Worm (Caenorhabditis elegans) whole organism, late embryonic: ENCODE data around the gene ZK829.9.

Experiments used
- C08G9.2 ChIP-seq: sonication (generic microtip); optimal IDR thresholded peaks from 2 replicates; lab custom pipeline; 2016; ENCODE audit warnings: mild to moderate bottlenecking, missing genetic modification characterization, moderate library complexity, missing compliant biosample characterization
- F13H6.1 ChIP-seq: sonication (generic microtip); optimal IDR thresholded peaks from 2 replicates; lab custom pipeline; 2016; ENCODE audit warnings: missing genetic modification characterization, missing compliant biosample characterization
- K09A11.1 ChIP-seq: sonication (generic microtip); optimal IDR thresholded peaks from 2 replicates; lab custom pipeline; 2017; ENCODE audit warnings: antibody characterized with exemption, mild to moderate bottlenecking, missing genetic modification characterization, missing compliant biosample characterization; ENCODE audit not compliant: insufficient read depth
- T23F11.4 ChIP-seq: fragments of 200-800 bp; sonication (Bioruptor generic); optimal IDR thresholded peaks from 2 replicates; lab custom pipeline; 2018; ENCODE audit warnings: mild to moderate bottlenecking, missing genetic modification characterization, missing compliant biosample characterization
- ahr-1 ChIP-seq: sonication (generic microtip); optimal IDR thresholded peaks from 2 replicates; lab custom pipeline; 2016; ENCODE audit warnings: missing genetic modification characterization, missing compliant biosample characterization
- ama-1 ChIP-seq: fragments of 150-350 bp; optimal IDR thresholded peaks from 2 replicates; lab custom pipeline; 2014
- ceh-14 ChIP-seq: sonication (generic microtip); optimal IDR thresholded peaks from 2 replicates; lab custom pipeline; 2016; ENCODE audit warnings: missing genotype, missing genetic modification characterization, missing compliant biosample characterization
- ceh-2 ChIP-seq: sonication (generic microtip); optimal IDR thresholded peaks from 2 replicates; lab custom pipeline; 2016; ENCODE audit warnings: missing genotype, missing genetic modification characterization, missing compliant biosample characterization
- ceh-22 ChIP-seq: sonication (generic microtip); optimal IDR thresholded peaks from 2 replicates; lab custom pipeline; 2017; ENCODE audit warnings: missing biosample characterization, missing genetic modification characterization
- ceh-24 ChIP-seq: sonication (generic microtip); optimal IDR thresholded peaks from 2 replicates; lab custom pipeline; 2016; ENCODE audit warnings: mild to moderate bottlenecking, missing genetic modification characterization, missing compliant biosample characterization
- ceh-30 ChIP-seq: fragments of 150-350 bp; optimal IDR thresholded peaks from 2 replicates; lab custom pipeline; 2014; ENCODE audit warnings: missing biosample characterization, missing genetic modification characterization
- ceh-34 ChIP-seq: sonication (generic microtip); optimal IDR thresholded peaks from 2 replicates; lab custom pipeline; 2016; ENCODE audit warnings: mild to moderate bottlenecking, missing genetic modification characterization, missing compliant biosample characterization
- ceh-6 ChIP-seq: fragments of 200-800 bp; sonication (Bioruptor generic); optimal IDR thresholded peaks from 2 replicates; lab custom pipeline; 2018; ENCODE audit warnings: mild to moderate bottlenecking, missing genetic modification characterization, missing compliant biosample characterization
- che-1 ChIP-seq: sonication (generic microtip); optimal IDR thresholded peaks from 2 replicates; lab custom pipeline; 2016; ENCODE audit warnings: mild to moderate bottlenecking, missing genetic modification characterization, missing compliant biosample characterization
- fax-1 ChIP-seq: sonication (generic microtip); optimal IDR thresholded peaks from 2 replicates; lab custom pipeline; 2016; ENCODE audit warnings: missing genotype, missing genetic modification characterization, missing compliant biosample characterization
- fkh-6 ChIP-seq: sonication (generic microtip); optimal IDR thresholded peaks from 2 replicates; lab custom pipeline; 2016; ENCODE audit warnings: missing genetic modification characterization, missing compliant biosample characterization
- gmeb-2 ChIP-seq: sonication (generic microtip); optimal IDR thresholded peaks from 2 replicates; lab custom pipeline; 2016; ENCODE audit warnings: missing genetic modification characterization, inconsistent platforms, missing compliant biosample characterization
- hlh-30 ChIP-seq: sonication (generic microtip); optimal IDR thresholded peaks from 2 replicates; lab custom pipeline; 2017; ENCODE audit warnings: antibody characterized with exemption, missing genetic modification characterization, missing compliant biosample characterization; ENCODE audit not compliant: insufficient read depth
- hlh-6 ChIP-seq: sonication (generic microtip); optimal IDR thresholded peaks from 2 replicates; lab custom pipeline; 2016; ENCODE audit warnings: missing genotype, missing genetic modification characterization, missing compliant biosample characterization
- lim-6 ChIP-seq: sonication (generic microtip); optimal IDR thresholded peaks from 2 replicates; lab custom pipeline; 2016; ENCODE audit warnings: missing genetic modification characterization, missing compliant biosample characterization
- madf-2 ChIP-seq: sonication (generic microtip); optimal IDR thresholded peaks from 2 replicates; lab custom pipeline; 2017; ENCODE audit warnings: missing genetic modification characterization, missing compliant biosample characterization
- mec-3 ChIP-seq: sonication (generic microtip); optimal IDR thresholded peaks from 2 replicates; lab custom pipeline; 2016; ENCODE audit warnings: borderline replicate concordance, missing genetic modification characterization, missing compliant biosample characterization
- nhr-11 ChIP-seq: fragments of 150-350 bp; optimal IDR thresholded peaks from 2 replicates; lab custom pipeline; 2014; ENCODE audit warnings: missing biosample characterization, missing genetic modification characterization
- nhr-232 ChIP-seq: sonication (generic microtip); optimal IDR thresholded peaks from 2 replicates; lab custom pipeline; 2016; ENCODE audit warnings: missing genetic modification characterization, missing compliant biosample characterization
- npax-4 ChIP-seq: sonication (generic microtip); optimal IDR thresholded peaks from 2 replicates; lab custom pipeline; 2016; ENCODE audit warnings: missing genetic modification characterization, missing compliant biosample characterization
- odd-2 ChIP-seq: sonication (generic microtip); optimal IDR thresholded peaks from 2 replicates; lab custom pipeline; 2017; ENCODE audit warnings: antibody characterized with exemption, mild to moderate bottlenecking, missing genetic modification characterization, missing compliant biosample characterization
- pag-3 ChIP-seq: sonication (generic microtip); optimal IDR thresholded peaks from 2 replicates; lab custom pipeline; 2016; ENCODE audit warnings: missing compliant biosample characterization, missing genetic modification characterization, borderline replicate concordance
- pat-9 ChIP-seq: fragments of 200-800 bp; sonication (Bioruptor generic); optimal IDR thresholded peaks from 2 replicates; lab custom pipeline; 2018; ENCODE audit warnings: mild to moderate bottlenecking, missing genetic modification characterization, moderate library complexity, missing compliant biosample characterization
- pha-4 ChIP-seq: fragments of 150-350 bp; optimal IDR thresholded peaks from 2 replicates; lab custom pipeline; 2018; ENCODE audit warnings: missing biosample characterization, missing genetic modification reagents, missing genetic modification characterization
- pqm-1 ChIP-seq: sonication (generic microtip); optimal IDR thresholded peaks from 2 replicates; lab custom pipeline; 2016; ENCODE audit warnings: missing genetic modification characterization, missing compliant biosample characterization
- pros-1 ChIP-seq: fragments of 150-350 bp; optimal IDR thresholded peaks from 2 replicates; lab custom pipeline; 2014; ENCODE audit warnings: missing biosample characterization, missing genetic modification reagents, missing genetic modification characterization
- ref-2 ChIP-seq: sonication (generic microtip); optimal IDR thresholded peaks from 2 replicates; lab custom pipeline; 2016; ENCODE audit warnings: missing genetic modification characterization, missing compliant biosample characterization
- rnt-1 ChIP-seq: sonication (generic microtip); optimal IDR thresholded peaks from 2 replicates; lab custom pipeline; 2016; ENCODE audit warnings: missing genetic modification characterization, missing compliant biosample characterization
- sox-4 ChIP-seq: sonication (generic microtip); optimal IDR thresholded peaks from 2 replicates; lab custom pipeline; 2017; ENCODE audit warnings: mild to moderate bottlenecking, missing genetic modification characterization, inconsistent platforms, missing compliant biosample characterization
- syd-9 ChIP-seq: sonication (generic microtip); optimal IDR thresholded peaks from 2 replicates; lab custom pipeline; 2016; ENCODE audit warnings: mild to moderate bottlenecking, missing genetic modification characterization, moderate library complexity, missing compliant biosample characterization
- tbx-2 ChIP-seq: sonication (generic microtip); optimal IDR thresholded peaks from 2 replicates; lab custom pipeline; 2016; ENCODE audit warnings: missing genetic modification characterization, missing compliant biosample characterization
- tbx-7 ChIP-seq: sonication (generic microtip); optimal IDR thresholded peaks from 2 replicates; lab custom pipeline; 2016; ENCODE audit warnings: missing genotype, missing genetic modification characterization, missing compliant biosample characterization
- ttx-3 ChIP-seq: sonication (generic microtip); optimal IDR thresholded peaks from 2 replicates; lab custom pipeline; 2016; ENCODE audit warnings: missing genetic modification reagents, missing genetic modification characterization, missing compliant biosample characterization
- unc-42 ChIP-seq: sonication (generic microtip); optimal IDR thresholded peaks from 2 replicates; lab custom pipeline; 2016; ENCODE audit warnings: missing genotype, missing genetic modification characterization, missing compliant biosample characterization
- unc-55 ChIP-seq: sonication (generic microtip); optimal IDR thresholded peaks from 2 replicates; lab custom pipeline; 2017; ENCODE audit warnings: missing biosample characterization, missing genetic modification reagents, missing genetic modification characterization

Gene ZK829.9

DNA sequence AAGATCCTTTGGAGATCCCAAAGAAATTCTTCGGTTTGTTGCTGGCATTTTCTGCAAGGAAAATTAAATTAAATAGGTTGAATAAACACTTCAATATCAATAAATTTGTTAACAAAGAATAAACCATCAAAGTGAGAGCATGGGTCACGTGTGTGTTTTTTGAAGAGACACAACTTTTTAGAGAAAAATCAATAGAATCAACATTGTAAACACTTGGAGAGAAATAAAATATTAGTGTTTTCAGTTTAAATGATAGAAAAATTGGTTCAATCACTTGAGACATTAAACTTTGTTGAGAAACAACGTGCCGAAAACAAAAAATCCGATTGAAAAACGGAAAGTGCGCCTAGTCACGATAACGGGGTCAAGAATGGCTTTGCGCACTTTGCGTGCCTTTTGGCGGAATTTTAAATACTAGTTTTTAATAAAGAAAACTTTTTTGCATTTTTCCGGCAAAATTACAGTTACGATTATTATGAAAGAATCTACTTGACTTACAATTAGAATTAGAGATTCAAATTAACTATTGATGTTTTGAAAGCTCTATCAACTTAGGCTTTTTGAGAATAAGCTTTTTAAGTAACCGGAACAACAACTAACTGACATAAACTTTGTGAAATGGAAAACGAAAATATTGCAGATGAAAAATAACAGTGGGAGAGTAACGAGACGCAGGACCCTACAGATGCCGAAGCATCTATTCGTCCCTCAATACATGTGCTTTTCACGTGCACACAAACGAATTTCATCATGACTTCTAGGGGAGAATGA lies 8.7 kb upstream of the ZK829.9 start, which contains the start of gene ZK829.7 (continued):
- TF ChIP-seq T23F11.4 (GFP tag; lab: Kevin White, UChicago) (no peak), ceh-6 (GFP tag; lab: Kevin White, UChicago) (no peak)

DNA sequence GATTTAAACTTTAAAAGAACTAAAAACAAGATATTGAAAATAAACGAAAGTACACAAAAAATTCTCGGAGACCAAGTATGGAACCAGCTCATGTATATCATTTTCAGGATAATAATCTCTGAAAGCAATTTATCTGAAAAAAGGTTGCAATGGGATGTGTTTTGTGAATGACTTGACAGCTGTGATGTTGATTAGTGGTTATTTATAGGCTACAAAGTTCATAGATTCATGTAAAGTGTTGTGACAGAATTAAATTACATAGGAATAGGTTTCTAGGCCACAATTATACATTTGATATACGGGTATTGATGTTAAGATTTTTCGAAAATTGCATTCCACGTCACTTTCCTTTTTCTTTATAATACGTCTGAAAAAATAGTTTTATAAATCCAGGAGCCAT lies 5.0 kb upstream of the ZK829.9 start, which contains the start of gene srj-1:
srj-1 (minus strand) TSS at position 101 of the 400 bp plus-strand sequence.
- no peak for TF ChIP-seq sox-4
- TF ChIP-seq fkh-6 (tag; lab: Kevin White, UChicago), result no peak
- TF ChIP-seq npax-4 (tag; lab: Kevin White, UChicago), result no peak
- TF ChIP-seq ceh-30 (tag; lab: Kevin White, UChicago), result no peak
- no peak for TF ChIP-seq pros-1 (tag; lab: Kevin White, UChicago)
- no peak for TF ChIP-seq ceh-14 (tag; lab: Kevin White, UChicago)
- TF ChIP-seq ceh-24 (tag; lab: Kevin White, UChicago), result no peak
- no peak for TF ChIP-seq fax-1
- TF ChIP-seq ceh-34 (tag; lab: Kevin White, UChicago), result no peak
- no peak for TF ChIP-seq rnt-1 (tag; lab: Kevin White, UChicago)
- no peak for TF ChIP-seq ref-2 (tag; lab: Kevin White, UChicago)
- TF ChIP-seq K09A11.1, result no peak
- no peak for TF ChIP-seq hlh-6
- TF ChIP-seq tbx-2, result no peak
- no peak for TF ChIP-seq lim-6
- TF ChIP-seq madf-2 (tag; lab: Kevin White, UChicago), result no peak
- TF ChIP-seq gmeb-2 (tag; lab: Kevin White, UChicago), result no peak
- no peak for TF ChIP-seq unc-42 (tag; lab: Kevin White, UChicago)
- TF ChIP-seq ceh-2, result no peak

- TF ChIP-seq pag-3 (tag; lab: Kevin White, UChicago) (no peak), mec-3 (tag; lab: Kevin White, UChicago) (no peak), F13H6.1 (no peak), pat-9 (tag; lab: Kevin White, UChicago) (no peak), ceh-6 (GFP tag; lab: Kevin White, UChicago) (no peak), npax-4 (tag; lab: Kevin White, UChicago) (no peak), ahr-1 (no peak), fax-1 (no peak), nhr-232 (tag; lab: Kevin White, UChicago) (no peak), ama-1 (no peak), C08G9.2 (tag; lab: Kevin White, UChicago) (no peak), pha-4 (no peak), odd-2 (tag; lab: Kevin White, UChicago) (no peak), ceh-34 (tag; lab: Kevin White, UChicago) (no peak), K09A11.1 (no peak), che-1 (no peak), tbx-7 (no peak), syd-9 (no peak), pros-1 (tag; lab: Kevin White, UChicago) (no peak), ceh-22 (tag; lab: Kevin White, UChicago) (no peak)
Observed at ce11 chrIV:11986407-11986806, 16.1 kb downstream of the ZK829.9 start.

- TF ChIP-seq nhr-232 (tag; lab: Kevin White, UChicago), result no peak
- no peak for TF ChIP-seq ttx-3 (tag; lab: Kevin White, UChicago)
- TF ChIP-seq hlh-30, result no peak
- TF ChIP-seq unc-55 (GFP tag; lab: Kevin White, UChicago), result no peak
- TF ChIP-seq nhr-11 (tag; lab: Kevin White, UChicago), result no peak
- no peak for TF ChIP-seq pqm-1 (tag; lab: Kevin White, UChicago)
- TF ChIP-seq ceh-14 (tag; lab: Kevin White, UChicago), result no peak
Observed at ce11 chrIV:12005090-12005770, 34.9 kb downstream of the ZK829.9 start.
